Fruit fly (Drosophila melanogaster): ENCODE measurements around the gene Arglu1.
A peak's percentile ranks its signal among the peaks of the same experiment; 100 is the strongest.

The Arglu1 gene

dm6 chr2L:9956993-9957652, 19.2 kb upstream of the Arglu1 start, which contains the start of the genes CG4658 and CG5846 (continued):
- peak; percentile 82 for TF ChIP-seq twi (tag; optimal IDR thresholded peaks at IDR 0.05)
- peak; percentile 80 for TF ChIP-seq Lhr (GFP tag; optimal IDR thresholded peaks at IDR 0.05)
- peak; percentile 97 for TF ChIP-seq unpg (GFP tag; optimal IDR thresholded peaks at IDR 0.05)
- TF ChIP-seq B-H1 (GFP tag; IDR thresholded peaks at IDR 0.05): peak; percentile 93
- TF ChIP-seq CG10979 (tag; optimal IDR thresholded peaks at IDR 0.05): peak; percentile 96
- 0 out of 4 replicates have a peak, but pooled peaks have one; percentile 46 for TF ChIP-seq chinmo (GFP tag; IDR thresholded peaks at IDR 0.05; ENCODE audit: partially characterized antibody)
- peak; percentile 94 for TF ChIP-seq dmrt99B (tag; optimal IDR thresholded peaks at IDR 0.05)
- peak; percentile 72 for TF ChIP-seq CG8089 (GFP tag; optimal IDR thresholded peaks at IDR 0.05)
- peak; percentile 93 for TF ChIP-seq CG6272 (GFP tag; IDR thresholded peaks at IDR 0.05)
- TF ChIP-seq ems (GFP tag; optimal IDR thresholded peaks at IDR 0.05): peak; percentile 80
- TF ChIP-seq CG7556 (GFP tag; optimal IDR thresholded peaks at IDR 0.05): peak; percentile 92
- TF ChIP-seq CG10431 (GFP tag; optimal IDR thresholded peaks at IDR 0.05): peak; percentile 77
- no peak for TF ChIP-seq ftz-f1 (GFP tag; optimal IDR thresholded peaks at IDR 0.05)
- TF ChIP-seq da (GFP tag; optimal IDR thresholded peaks at IDR 0.05): peak; percentile 82
- peak; percentile 85 for TF ChIP-seq Taf1 (GFP tag; IDR thresholded peaks at IDR 0.05)
- TF ChIP-seq dimm (GFP tag; IDR thresholded peaks at IDR 0.05): peak; percentile 76
- peak; percentile 96 for TF ChIP-seq Chrac-16 (GFP tag; optimal IDR thresholded peaks at IDR 0.05)
- TF ChIP-seq Dp (GFP tag; optimal IDR thresholded peaks at IDR 0.05): peak; percentile 14
- TF ChIP-seq HmgZ (tag; optimal IDR thresholded peaks at IDR 0.05): peak; percentile 94
- TF ChIP-seq CG1602 (GFP tag; optimal IDR thresholded peaks at IDR 0.05): peak; percentile 96
- peak; percentile 81 for TF ChIP-seq CG13624 (GFP tag; optimal IDR thresholded peaks at IDR 0.05)
- TF ChIP-seq Gsc (GFP tag; IDR thresholded peaks at IDR 0.05): peak; percentile 78
- TF ChIP-seq Med (GFP tag): peak; percentile 88
- peak; percentile 75 for TF ChIP-seq sens-2 (GFP tag; IDR thresholded peaks at IDR 0.05)
- peak; percentile 86 for TF ChIP-seq CG3407 (GFP tag; optimal IDR thresholded peaks at IDR 0.05)
- TF ChIP-seq Usf (GFP tag; optimal IDR thresholded peaks at IDR 0.05): peak; percentile 77
- TF ChIP-seq CG6791 (GFP tag; IDR thresholded peaks at IDR 0.05; ENCODE audit: partially characterized antibody): no peak
- TF ChIP-seq Oli (tag; optimal IDR thresholded peaks at IDR 0.05): peak; percentile 94
- peak; percentile 97 for TF ChIP-seq nmo (GFP tag; optimal IDR thresholded peaks at IDR 0.05)
- peak; percentile 57 for TF ChIP-seq jumu (GFP tag; optimal IDR thresholded peaks at IDR 0.05)
- peak; percentile 96 for TF ChIP-seq CG7839 (tag; optimal IDR thresholded peaks at IDR 0.05)
- TF ChIP-seq CG10321 (GFP tag; IDR thresholded peaks at IDR 0.05): peak; percentile 62; the same call in 1 of the 2 replicates
- TF ChIP-seq CG8478 (optimal IDR thresholded peaks at IDR 0.05): no peak
- peak; percentile 91 for TF ChIP-seq CG2116 (GFP tag; optimal IDR thresholded peaks at IDR 0.05)
- peak; percentile 82 for TF ChIP-seq CG11456 (GFP tag; IDR thresholded peaks at IDR 0.05)
- TF ChIP-seq CG10274 (GFP tag; optimal IDR thresholded peaks at IDR 0.05): peak; percentile 44
- TF ChIP-seq kah (GFP tag; optimal IDR thresholded peaks at IDR 0.05): peak; percentile 77
- peak; percentile 92 for TF ChIP-seq ci (GFP tag; IDR thresholded peaks at IDR 0.05)
- peak; percentile 83 for TF ChIP-seq Oaz (GFP tag; IDR thresholded peaks at IDR 0.05)
- peak; percentile 87 for TF ChIP-seq klu (GFP tag; IDR thresholded peaks at IDR 0.05)
- peak; percentile 84 for TF ChIP-seq ATbp (GFP tag; optimal IDR thresholded peaks at IDR 0.05)
- peak; percentile 67 for TF ChIP-seq CG8359 (GFP tag; optimal IDR thresholded peaks at IDR 0.05; ENCODE audit: borderline replicate concordance)
- TF ChIP-seq CG14965 (GFP tag; optimal IDR thresholded peaks at IDR 0.05; ENCODE audit: borderline replicate concordance): no peak
- no peak for TF ChIP-seq pita (GFP tag; optimal IDR thresholded peaks at IDR 0.05)
- peak; percentile 25 for TF ChIP-seq zf30C (GFP tag; optimal IDR thresholded peaks at IDR 0.05)
- peak; percentile 98 for TF ChIP-seq gem (tag; optimal IDR thresholded peaks at IDR 0.05)
- TF ChIP-seq CG17829 (tag; optimal IDR thresholded peaks at IDR 0.05): peak; percentile 97
- TF ChIP-seq unc-4 (GFP tag; IDR thresholded peaks at IDR 0.05; ENCODE audit: partially characterized antibody): no peak
- TF ChIP-seq Nf-YC (tag; optimal IDR thresholded peaks at IDR 0.05): peak; percentile 81
